Worm (Caenorhabditis elegans) whole organism, early embryonic: ENCODE results near the gene tbc-7.

Experiments used
- ama-1 ChIP-seq: fragments of 150-350 bp; optimal IDR thresholded peaks from 2 replicates; lab custom pipeline; 2014
- ceh-36 ChIP-seq: sonication (generic microtip); optimal IDR thresholded peaks from 2 replicates; lab custom pipeline; 2016; ENCODE audit warnings: missing genetic modification characterization, inconsistent platforms, missing compliant biosample characterization

DNA sequence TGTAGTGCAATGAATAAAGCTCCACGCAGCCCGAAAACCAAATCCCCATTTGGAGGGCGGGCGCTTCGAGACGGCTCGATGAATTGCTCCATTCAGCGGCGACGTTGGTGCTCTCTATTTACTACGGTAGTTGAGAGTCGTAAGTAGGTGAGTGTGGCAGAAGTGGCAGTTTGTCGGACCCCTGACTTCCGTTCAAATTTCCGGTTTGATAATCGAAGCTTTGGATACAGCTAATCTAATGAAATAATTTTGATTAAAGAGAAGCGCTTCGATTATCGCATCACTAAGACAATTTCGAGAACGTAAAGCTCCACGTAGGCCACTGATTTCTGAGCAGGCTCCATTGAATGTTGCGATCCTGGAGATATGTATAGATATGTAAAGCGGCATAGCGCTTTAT is 49.6 kb upstream of the tbc-7 start, which contains the start of gene ets-5:
- TF ChIP-seq ama-1 (lab: Kevin White, UChicago) = no peak
- no peak for TF ChIP-seq ceh-36 (tag; lab: Kevin White, UChicago)
